Fruit fly (Drosophila melanogaster) whole organism, pupa: ENCODE measurements around the gene Aven.

Source experiments
- CG10348 ChIP-seq: fragments of 200-800 bp; sonication (Bioruptor generic); IDR thresholded peaks from 2 replicates; pipeline ENCODE4 v1.3.6; 2022; ENCODE audit warnings: missing biosample characterization, missing genetic modification characterization
- CG12605 ChIP-seq: fragments of 200-800 bp; sonication (Bioruptor generic); IDR thresholded peaks from 2 replicates; pipeline ENCODE4 v1.3.6; 2022; ENCODE audit warnings: missing biosample characterization, missing genetic modification characterization
- CG13204 ChIP-seq: fragments of 200-800 bp; sonication (Bioruptor generic); optimal IDR thresholded peaks from 2 replicates; lab custom pipeline; 2018; ENCODE audit warnings: missing biosample characterization, mild to moderate bottlenecking, missing genetic modification characterization, moderate library complexity
- CG14655 ChIP-seq: fragments of 200-800 bp; sonication (Bioruptor generic); optimal IDR thresholded peaks from 3 replicates; lab custom pipeline; 2017; ENCODE audit warnings: mild to moderate bottlenecking, missing biosample characterization, missing genetic modification reagents, missing genetic modification characterization
- CG15710 ChIP-seq: fragments of 200-800 bp; sonication (Bioruptor generic); optimal IDR thresholded peaks from 2 replicates; lab custom pipeline; 2018; ENCODE audit warnings: missing biosample characterization, mild to moderate bottlenecking, missing genetic modification characterization, moderate library complexity
- CG17806 ChIP-seq: fragments of 200-800 bp; sonication (Bioruptor generic); optimal IDR thresholded peaks from 2 replicates; lab custom pipeline; 2018; ENCODE audit warnings: missing biosample characterization, mild to moderate bottlenecking, missing genetic modification characterization, moderate library complexity
- CG32121 ChIP-seq: fragments of 200-800 bp; sonication (Bioruptor generic); IDR thresholded peaks from 2 replicates; pipeline ENCODE4 v1.3.6; 2022; ENCODE audit warnings: missing biosample characterization, missing genetic modification characterization
- CG34367 ChIP-seq: fragments of 200-800 bp; sonication (Bioruptor generic); optimal IDR thresholded peaks from 2 replicates; lab custom pipeline; 2018; ENCODE audit warnings: missing biosample characterization, mild to moderate bottlenecking, missing genetic modification characterization
- CG4496 ChIP-seq: fragments of 200-800 bp; sonication (Bioruptor generic); IDR thresholded peaks from 3 replicates; pipeline ENCODE4 v1.3.6; 2022; ENCODE audit warnings: missing biosample characterization, missing genetic modification characterization
- CG8159 ChIP-seq: fragments of 200-800 bp; sonication (Bioruptor generic); optimal IDR thresholded peaks from 3 replicates; lab custom pipeline; 2018; ENCODE audit warnings: missing biosample characterization, mild to moderate bottlenecking, missing genetic modification characterization, moderate library complexity
- CG8301 ChIP-seq: fragments of 200-800 bp; sonication (Bioruptor generic); optimal IDR thresholded peaks from 2 replicates; lab custom pipeline; 2018; ENCODE audit warnings: missing biosample characterization, mild to moderate bottlenecking, missing genetic modification characterization
- CG9948 ChIP-seq: fragments of 200-800 bp; sonication (Bioruptor generic); optimal IDR thresholded peaks from 2 replicates; lab custom pipeline; 2018; ENCODE audit warnings: missing biosample characterization, mild to moderate bottlenecking, missing genetic modification characterization, moderate library complexity
- D1 ChIP-seq: fragments of 200-800 bp; sonication (Bioruptor generic); optimal IDR thresholded peaks from 2 replicates; lab custom pipeline; 2018; ENCODE audit warnings: missing biosample characterization, mild to moderate bottlenecking, missing genetic modification characterization, moderate library complexity
- EcR ChIP-seq: fragments of 200-800 bp; sonication (Bioruptor generic); optimal IDR thresholded peaks from 3 replicates; lab custom pipeline; 2019; ENCODE audit warnings: missing biosample characterization, missing genetic modification characterization, mild to moderate bottlenecking, moderate library complexity, missing genetic modification reagents
- Ets98B ChIP-seq: fragments of 200-800 bp; sonication (Bioruptor generic); IDR thresholded peaks from 2 replicates; pipeline ENCODE4 v1.3.6; 2022; ENCODE audit warnings: missing biosample characterization, missing genetic modification characterization
- Pif1A ChIP-seq: fragments of 200-800 bp; sonication (Bioruptor generic); optimal IDR thresholded peaks from 3 replicates; lab custom pipeline; 2016; ENCODE audit warnings: missing biosample characterization, missing genetic modification characterization
- Pif1B ChIP-seq: fragments of 200-800 bp; sonication (Bioruptor generic); optimal IDR thresholded peaks from 3 replicates; lab custom pipeline; 2016; ENCODE audit warnings: missing biosample characterization, missing genetic modification characterization
- Snoo ChIP-seq: fragments of 200-800 bp; sonication (Bioruptor generic); optimal IDR thresholded peaks from 3 replicates; lab custom pipeline; 2017; ENCODE audit warnings: missing biosample characterization, mild to moderate bottlenecking, missing genetic modification characterization, inconsistent platforms
- fd96Ca ChIP-seq: fragments of 200-800 bp; sonication (Bioruptor generic); IDR thresholded peaks from 3 replicates; pipeline ENCODE4 v1.3.6; 2022; ENCODE audit warnings: missing biosample characterization, missing genetic modification characterization
- gl ChIP-seq: fragments of 200-800 bp; sonication (Bioruptor generic); optimal IDR thresholded peaks from 2 replicates; lab custom pipeline; 2018; ENCODE audit warnings: missing biosample characterization, mild to moderate bottlenecking, missing genetic modification characterization
- rn ChIP-seq: fragments of 200-800 bp; sonication (Bioruptor generic); IDR thresholded peaks from 2 replicates; pipeline ENCODE4 v1.3.6; 2022; ENCODE audit warnings: missing biosample characterization, missing genetic modification characterization

Aven gene

DNA sequence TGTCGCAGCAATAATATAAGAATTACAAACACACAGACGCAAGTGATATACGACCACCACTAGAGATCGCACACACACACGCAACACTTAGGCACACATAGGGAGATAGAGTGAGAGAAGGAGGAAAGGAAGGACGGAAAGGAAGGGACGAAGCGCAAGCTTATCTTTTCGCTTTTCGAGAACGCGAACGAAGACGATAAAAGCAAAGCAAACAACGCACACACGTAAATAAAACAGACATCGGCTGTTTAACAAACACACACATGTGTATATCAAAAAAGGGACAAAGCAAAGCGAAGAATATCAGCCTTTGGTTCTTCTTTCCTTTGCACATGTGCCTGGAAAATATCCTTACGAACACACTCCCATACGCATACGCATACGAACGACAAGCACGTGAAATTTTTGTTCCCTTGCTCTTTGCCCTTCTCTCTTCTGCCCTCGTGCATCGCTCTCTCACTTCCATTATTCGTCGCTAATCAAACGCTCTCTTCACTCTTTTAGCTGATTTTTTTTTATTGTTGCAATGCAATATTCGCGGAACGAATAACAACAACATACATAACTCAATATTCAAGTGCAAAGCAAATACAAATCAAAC, 30.7 kb upstream of the Aven start:
- TF ChIP-seq Ets98B (GFP tag; lab: Robert Waterston, UW) (no peak), CG9948 (no peak), rn (no peak), CG4496 (GFP tag; lab: Robert Waterston, UW) (no peak), Pif1A (GFP tag; lab: Kevin White, UChicago) (peak; percentile 7), CG13204 (peak; percentile 47), CG12605 (GFP tag; lab: Robert Waterston, UW) (no peak), fd96Ca (GFP tag; lab: Robert Waterston, UW) (no peak; the same call in 2 of the 3 replicates), CG34367 (tag; lab: Kevin White, UChicago) (peak; percentile 18), Pif1B (GFP tag; lab: Kevin White, UChicago) (peak; percentile 29), CG17806 (no peak), D1 (tag; lab: Kevin White, UChicago) (no peak), CG10348 (GFP tag; lab: Robert Waterston, UW) (no peak), Snoo (no peak), CG14655 (GFP tag; lab: Kevin White, UChicago) (peak; percentile 16), CG32121 (GFP tag; lab: Robert Waterston, UW) (no peak), CG15710 (tag; lab: Kevin White, UChicago) (peak; percentile 11), EcR (GFP tag; lab: Kevin White, UChicago) (peak; percentile 48), gl (tag; lab: Kevin White, UChicago) (peak; percentile 57), CG8159 (tag; lab: Kevin White, UChicago) (peak; percentile 9), CG8301 (tag; lab: Kevin White, UChicago) (no peak)

- TF ChIP-seq gl (tag; lab: Kevin White, UChicago): no peak
- peak; percentile 0 for TF ChIP-seq CG8159 (tag; lab: Kevin White, UChicago)
- peak; percentile 26; the same call in 1 of the 2 replicates for TF ChIP-seq Ets98B (GFP tag; lab: Robert Waterston, UW)
- TF ChIP-seq CG10348 (GFP tag; lab: Robert Waterston, UW): no peak
- TF ChIP-seq CG4496 (GFP tag; lab: Robert Waterston, UW): peak; percentile 55; the same call in 2 of the 3 replicates
- no peak for TF ChIP-seq CG13204
- TF ChIP-seq EcR (GFP tag; lab: Kevin White, UChicago): no peak
- no peak for TF ChIP-seq CG17806
- TF ChIP-seq Snoo: peak; percentile 17
- TF ChIP-seq rn: no peak
- no peak for TF ChIP-seq CG15710 (tag; lab: Kevin White, UChicago)
- no peak for TF ChIP-seq CG34367 (tag; lab: Kevin White, UChicago)
- no peak for TF ChIP-seq fd96Ca (GFP tag; lab: Robert Waterston, UW)
- TF ChIP-seq CG8301 (tag; lab: Kevin White, UChicago): no peak
- TF ChIP-seq CG32121 (GFP tag; lab: Robert Waterston, UW): 0 out of 2 replicates have a peak, but pooled peaks have one; percentile 33
- TF ChIP-seq CG12605 (GFP tag; lab: Robert Waterston, UW): peak; percentile 49; the same call in 1 of the 2 replicates
- no peak for TF ChIP-seq CG9948
- TF ChIP-seq Pif1A (GFP tag; lab: Kevin White, UChicago): no peak
- TF ChIP-seq CG14655 (GFP tag; lab: Kevin White, UChicago): no peak
- TF ChIP-seq Pif1B (GFP tag; lab: Kevin White, UChicago): no peak
- TF ChIP-seq D1 (tag; lab: Kevin White, UChicago): no peak
Measured at dm6 chrX:12658999-12659560, 29.6 kb upstream of the Aven start, which contains the start of gene Tis11. Gene Tis11 (plus strand): TSS chrX:12659415.

dm6 chrX:12658400-12658998, 29.1 kb upstream of the Aven start:
- TF ChIP-seq CG10348 (GFP tag; lab: Robert Waterston, UW) (no peak), D1 (tag; lab: Kevin White, UChicago) (no peak), CG8301 (tag; lab: Kevin White, UChicago) (no peak), CG9948 (no peak), CG32121 (GFP tag; lab: Robert Waterston, UW) (no peak), CG17806 (no peak), Snoo (no peak), CG13204 (no peak), Ets98B (GFP tag; lab: Robert Waterston, UW) (no peak), rn (no peak), CG15710 (tag; lab: Kevin White, UChicago) (no peak)

- TF ChIP-seq CG34367 (tag; lab: Kevin White, UChicago): no peak
- peak; percentile 23 for TF ChIP-seq Pif1A (GFP tag; lab: Kevin White, UChicago)
- peak; percentile 44 for TF ChIP-seq EcR (GFP tag; lab: Kevin White, UChicago)
- TF ChIP-seq CG10348 (GFP tag; lab: Robert Waterston, UW): no peak
- TF ChIP-seq fd96Ca (GFP tag; lab: Robert Waterston, UW): peak; percentile 62; the same call in 1 of the 3 replicates
- no peak; the same call in 1 of the 2 replicates for TF ChIP-seq CG12605 (GFP tag; lab: Robert Waterston, UW)
- TF ChIP-seq Snoo: peak; percentile 9
- peak; percentile 17 for TF ChIP-seq CG8159 (tag; lab: Kevin White, UChicago)
- TF ChIP-seq CG8301 (tag; lab: Kevin White, UChicago): peak; percentile 23
- peak; percentile 53 for TF ChIP-seq CG32121 (GFP tag; lab: Robert Waterston, UW)
- TF ChIP-seq CG15710 (tag; lab: Kevin White, UChicago): peak; percentile 10
- TF ChIP-seq CG4496 (GFP tag; lab: Robert Waterston, UW): 0 out of 3 replicates have a peak, but pooled peaks have one; percentile 13
Measured at dm6 chrX:12654288-12654729, 24.9 kb upstream of the Aven start.

- peak; percentile 65; the same call in 2 of the 3 replicates for TF ChIP-seq fd96Ca (GFP tag; lab: Robert Waterston, UW)
- no peak for TF ChIP-seq CG14655 (GFP tag; lab: Kevin White, UChicago)
- peak; percentile 11 for TF ChIP-seq CG8159 (tag; lab: Kevin White, UChicago)
- TF ChIP-seq Pif1B (GFP tag; lab: Kevin White, UChicago): no peak
- TF ChIP-seq CG10348 (GFP tag; lab: Robert Waterston, UW): no peak
- TF ChIP-seq Ets98B (GFP tag; lab: Robert Waterston, UW): peak; percentile 58
Measured at dm6 chrX:12653574-12653973, 24.1 kb upstream of the Aven start, which contains the start of gene CkIalpha. Gene CkIalpha (plus strand): TSS chrX:12653626.
